Worm (Caenorhabditis elegans): ENCODE data around the gene Y51H4A.941.

DNA sequence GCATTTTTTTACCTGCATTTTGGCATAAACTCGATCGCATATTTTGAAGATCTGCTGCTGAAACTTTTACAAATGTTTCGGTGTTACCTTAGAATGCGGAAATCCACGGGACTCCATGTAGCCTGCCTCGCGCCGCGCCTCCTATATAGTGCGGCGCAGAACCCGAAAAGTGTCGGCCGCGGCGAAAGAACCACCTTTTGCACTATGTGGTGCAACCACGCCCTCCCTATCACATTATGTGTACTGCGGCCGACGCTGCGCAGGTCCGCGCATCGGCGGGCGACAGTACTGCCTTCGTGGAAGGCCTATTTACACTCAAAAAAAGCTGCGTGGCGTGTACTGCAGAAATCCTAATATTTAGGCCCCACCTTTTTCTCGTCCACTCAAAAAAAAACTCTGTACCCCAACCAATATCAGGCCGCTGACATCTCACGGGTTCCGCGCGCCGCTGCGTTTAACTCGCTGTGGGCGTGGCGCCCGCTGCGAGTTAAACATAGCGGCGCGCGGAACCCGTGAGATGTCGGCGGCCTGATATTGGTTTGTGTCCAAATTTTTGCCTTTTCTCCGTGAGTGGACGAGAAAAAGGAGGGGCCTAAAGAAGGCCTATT lies 27.6 kb upstream of the Y51H4A.941 start:
- no peak for TF ChIP-seq cog-1 (tag; optimal IDR thresholded peaks at IDR 0.05)
- no peak for TF ChIP-seq flt-1 (GFP tag; IDR thresholded peaks at IDR 0.05)
- no peak for TF ChIP-seq T22C8.4 (GFP tag; IDR thresholded peaks at IDR 0.05)
- TF ChIP-seq ztf-23 (GFP tag; IDR thresholded peaks at IDR 0.05) = no peak
- no peak for TF ChIP-seq tab-1 (GFP tag; IDR thresholded peaks at IDR 0.05)
- TF ChIP-seq med-1 (GFP tag; optimal IDR thresholded peaks at IDR 0.05; ENCODE audit: insufficient read depth) = no peak

Data from whole organism, midembryonic.